Worm (Caenorhabditis elegans): ENCODE measurements around the gene T10D4.1.
"Not testable (repeated sequence)": the region's sequence is repeated elsewhere in the genome, so short reads cannot be mapped to it uniquely, and the experiment has no call there.

T10D4.1 gene

ce11 chrII:3129007-3129406, 20.9 kb upstream of the T10D4.1 start, which contains the start of gene chil-24:
TSS of gene chil-24 (plus strand) at chrII:3129162.
- TF ChIP-seq gmeb-1 (tag; optimal IDR thresholded peaks at IDR 0.05) (no peak), unc-55 (GFP tag; optimal IDR thresholded peaks at IDR 0.05) (peak; percentile 16), sma-9 (GFP tag; optimal IDR thresholded peaks at IDR 0.05) (peak; percentile 7), sma-9 (tag; optimal IDR thresholded peaks at IDR 0.05) (no peak)

- TF ChIP-seq nhr-12 (tag; optimal IDR thresholded peaks at IDR 0.05) = no peak
- no peak for TF ChIP-seq ceh-16 (tag; optimal IDR thresholded peaks at IDR 0.05)
- no peak for TF ChIP-seq nhr-11 (tag; optimal IDR thresholded peaks at IDR 0.05)
Observed at ce11 chrII:3135293-3135692, 14.6 kb upstream of the T10D4.1 start.

ce11 chrII:3137804-3138203, 12.1 kb upstream of the T10D4.1 start, which contains the start of gene sri-54:
TSS of gene sri-54 (minus strand) at chrII:3137904.
- no peak for TF ChIP-seq unc-39 (tag; optimal IDR thresholded peaks at IDR 0.05)
- no peak for TF ChIP-seq nhr-12 (tag; optimal IDR thresholded peaks at IDR 0.05)
- no peak for TF ChIP-seq F13H6.1 (tag; optimal IDR thresholded peaks at IDR 0.05)
- no peak for TF ChIP-seq egl-27 (tag; optimal IDR thresholded peaks at IDR 0.05)
- TF ChIP-seq C34F6.9 (tag; optimal IDR thresholded peaks at IDR 0.05) = no peak
- TF ChIP-seq peb-1 (tag; optimal IDR thresholded peaks at IDR 0.05) = no peak
- no peak for TF ChIP-seq nhr-237 (tag; optimal IDR thresholded peaks at IDR 0.05)
- no peak for TF ChIP-seq nhr-10 (tag; optimal IDR thresholded peaks at IDR 0.05)

ce11 chrII:3142855-3143254, 7.1 kb upstream of the T10D4.1 start, which contains the start of gene sri-42:
TSS of gene sri-42 (minus strand) at chrII:3142955.
- not testable (repeated sequence) for TF ChIP-seq ama-1 (optimal IDR thresholded peaks at IDR 0.05); C34F6.9 (tag; optimal IDR thresholded peaks at IDR 0.05); egl-27 (tag; optimal IDR thresholded peaks at IDR 0.05)

- not testable (repeated sequence) for TF ChIP-seq gmeb-1 (tag; optimal IDR thresholded peaks at IDR 0.05); lin-13 (GFP tag; optimal IDR thresholded peaks at IDR 0.05); nhr-12 (tag; optimal IDR thresholded peaks at IDR 0.05)
Observed at ce11 chrII:3144552-3144951, 5.4 kb upstream of the T10D4.1 start, which contains the start of gene sri-43. TSS of gene sri-43 (minus strand) at chrII:3144652.

ce11 chrII:3145842-3146241, 4.1 kb upstream of the T10D4.1 start, which contains the start of gene T10D4.15:
TSS of gene T10D4.15 (plus strand) at chrII:3146142.
- TF ChIP-seq nhr-10 (tag; optimal IDR thresholded peaks at IDR 0.05) (no peak), mdl-1 (tag; optimal IDR thresholded peaks at IDR 0.05) (no peak), unc-62 (GFP tag; optimal IDR thresholded peaks at IDR 0.05) (no peak), nhr-25 (tag; optimal IDR thresholded peaks at IDR 0.05) (no peak), elt-1 (tag; optimal IDR thresholded peaks at IDR 0.05) (no peak), nhr-77 (tag; optimal IDR thresholded peaks at IDR 0.05) (no peak), lsy-2 (tag; optimal IDR thresholded peaks at IDR 0.05) (no peak), sem-4 (tag; optimal IDR thresholded peaks at IDR 0.05) (no peak), mbf-1 (tag; optimal IDR thresholded peaks at IDR 0.05) (no peak), ama-1 (optimal IDR thresholded peaks at IDR 0.05) (no peak), lin-39 (tag; optimal IDR thresholded peaks at IDR 0.05) (no peak), nhr-12 (tag; optimal IDR thresholded peaks at IDR 0.05) (no peak), nhr-237 (tag; optimal IDR thresholded peaks at IDR 0.05) (no peak), C34F6.9 (tag; optimal IDR thresholded peaks at IDR 0.05) (no peak), lin-11 (tag; optimal IDR thresholded peaks at IDR 0.05) (no peak), blmp-1 (tag; optimal IDR thresholded peaks at IDR 0.05; ENCODE audit: insufficient read depth) (no peak), ceh-82 (tag; optimal IDR thresholded peaks at IDR 0.05) (no peak), zag-1 (tag; optimal IDR thresholded peaks at IDR 0.05) (no peak), F13H6.1 (tag; optimal IDR thresholded peaks at IDR 0.05) (no peak)

- no peak for TF ChIP-seq ceh-16 (tag; optimal IDR thresholded peaks at IDR 0.05)
- TF ChIP-seq nhr-21 (tag; optimal IDR thresholded peaks at IDR 0.05) = no peak
- TF ChIP-seq alr-1 (tag; optimal IDR thresholded peaks at IDR 0.05) = no peak
- TF ChIP-seq unc-62 (GFP tag; optimal IDR thresholded peaks at IDR 0.05) = no peak
- TF ChIP-seq ztf-11 (tag; optimal IDR thresholded peaks at IDR 0.05) = no peak
- no peak for TF ChIP-seq skn-1 (tag; optimal IDR thresholded peaks at IDR 0.05)
- no peak for TF ChIP-seq nhr-11 (tag; optimal IDR thresholded peaks at IDR 0.05)
- no peak for TF ChIP-seq egl-27 (tag; optimal IDR thresholded peaks at IDR 0.05)
- no peak for TF ChIP-seq nhr-25 (tag; optimal IDR thresholded peaks at IDR 0.05)
- TF ChIP-seq snpc-4 (tag; optimal IDR thresholded peaks at IDR 0.05) = no peak
- TF ChIP-seq nhr-23 (tag; optimal IDR thresholded peaks at IDR 0.05) = no peak
- no peak for TF ChIP-seq elt-3 (tag; optimal IDR thresholded peaks at IDR 0.05)
Observed at ce11 chrII:3148404-3148803, 1.5 kb upstream of the T10D4.1 start.
